Worm (Caenorhabditis elegans): ENCODE measurements around the gene C15H9.3.

The C15H9.3 gene

ce11 chrX:6115502-6115901 is at the start of gene C15H9.3:
TSS of gene C15H9.3 (plus strand) at chrX:6115802.
- no peak for TF ChIP-seq mdl-1 (tag; optimal IDR thresholded peaks at IDR 0.05)
- no peak for TF ChIP-seq lin-15B (tag; optimal IDR thresholded peaks at IDR 0.05)
- TF ChIP-seq jun-1 (tag; optimal IDR thresholded peaks at IDR 0.05), result no peak
- TF ChIP-seq elt-1 (tag; optimal IDR thresholded peaks at IDR 0.05), result no peak
- no peak for TF ChIP-seq pqm-1 (tag; optimal IDR thresholded peaks at IDR 0.05)
- TF ChIP-seq mml-1 (tag; optimal IDR thresholded peaks at IDR 0.05), result no peak
- no peak for TF ChIP-seq ceh-9 (tag; optimal IDR thresholded peaks at IDR 0.05)
- TF ChIP-seq nhr-23 (tag; optimal IDR thresholded peaks at IDR 0.05), result no peak
- no peak for TF ChIP-seq egl-27 (tag; optimal IDR thresholded peaks at IDR 0.05)
- no peak for TF ChIP-seq nhr-43 (tag; optimal IDR thresholded peaks at IDR 0.05; ENCODE audit: poor library complexity, severe bottlenecking)
- TF ChIP-seq lin-39 (tag; optimal IDR thresholded peaks at IDR 0.05), result no peak

DNA sequence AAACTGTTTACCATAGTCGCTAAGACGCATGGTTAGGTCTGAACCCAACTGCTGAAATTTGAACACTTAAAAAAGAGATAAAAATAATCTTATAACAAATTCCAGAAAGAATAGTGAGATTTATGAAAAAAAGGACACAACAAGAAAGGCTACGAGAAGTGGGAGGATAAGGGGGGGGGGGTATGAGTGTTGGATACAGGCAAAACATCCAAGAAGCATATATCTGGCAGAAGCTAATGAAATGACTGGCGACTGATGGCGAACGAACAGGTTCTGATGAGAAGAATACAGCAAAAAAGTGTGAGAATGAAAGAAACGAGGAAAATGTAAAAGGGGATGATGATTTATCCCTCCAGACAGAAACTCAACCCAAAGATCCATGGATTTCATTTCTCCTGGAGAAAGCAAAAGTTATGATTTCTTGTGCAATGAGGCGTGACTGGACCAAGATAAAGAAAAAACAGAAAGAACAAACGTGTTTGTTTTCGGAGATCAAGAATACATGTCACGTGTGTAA is 49.6 kb upstream of the C15H9.3 start, which contains the start of gene ptr-4:
TSS of gene ptr-4 (minus strand) at position 51 of the 517 bp plus-strand sequence.
- TF ChIP-seq nhr-25 (tag; optimal IDR thresholded peaks at IDR 0.05) (peak; percentile 13), nhr-237 (tag; optimal IDR thresholded peaks at IDR 0.05) (no peak), unc-62 (GFP tag; optimal IDR thresholded peaks at IDR 0.05) (no peak), nhr-43 (tag; optimal IDR thresholded peaks at IDR 0.05; ENCODE audit: poor library complexity, severe bottlenecking) (no peak), pqm-1 (tag; optimal IDR thresholded peaks at IDR 0.05) (no peak)

ce11 chrX:6066618-6067017 is 49.0 kb upstream of the C15H9.3 start:
- no peak for TF ChIP-seq egl-5 (tag; optimal IDR thresholded peaks at IDR 0.05)
- no peak for TF ChIP-seq ceh-16 (tag; optimal IDR thresholded peaks at IDR 0.05)
- no peak for TF ChIP-seq jun-1 (tag; optimal IDR thresholded peaks at IDR 0.05)
- TF ChIP-seq nhr-23 (tag; optimal IDR thresholded peaks at IDR 0.05), result peak; percentile 79
- no peak for TF ChIP-seq elt-2 (tag; optimal IDR thresholded peaks at IDR 0.05)
- no peak for TF ChIP-seq aly-2 (tag; optimal IDR thresholded peaks at IDR 0.05)

ce11 chrX:6075209-6075608 is 40.4 kb upstream of the C15H9.3 start, which contains the start of gene lgc-58:
TSS of gene lgc-58 (plus strand) at chrX:6075509.
- TF ChIP-seq daf-12 (tag; optimal IDR thresholded peaks at IDR 0.05) (no peak), zag-1 (tag; optimal IDR thresholded peaks at IDR 0.05) (no peak), nhr-25 (tag; optimal IDR thresholded peaks at IDR 0.05) (no peak), snpc-4 (tag; optimal IDR thresholded peaks at IDR 0.05) (no peak), eor-1 (tag; optimal IDR thresholded peaks at IDR 0.05) (no peak), lin-39 (tag; optimal IDR thresholded peaks at IDR 0.05) (no peak), nhr-12 (tag; optimal IDR thresholded peaks at IDR 0.05) (no peak), nhr-67 (tag; optimal IDR thresholded peaks at IDR 0.05) (no peak), ceh-28 (tag; optimal IDR thresholded peaks at IDR 0.05) (no peak), nhr-43 (tag; optimal IDR thresholded peaks at IDR 0.05; ENCODE audit: poor library complexity, severe bottlenecking) (no peak), ceh-9 (tag; optimal IDR thresholded peaks at IDR 0.05) (no peak), jun-1 (tag; optimal IDR thresholded peaks at IDR 0.05) (no peak), ZK546.5 (tag; optimal IDR thresholded peaks at IDR 0.05) (no peak), nhr-237 (tag; optimal IDR thresholded peaks at IDR 0.05) (no peak), R02D3.7 (tag; optimal IDR thresholded peaks at IDR 0.05) (no peak), elt-3 (tag; optimal IDR thresholded peaks at IDR 0.05) (no peak), nhr-11 (tag; optimal IDR thresholded peaks at IDR 0.05) (no peak), hmg-11 (tag; optimal IDR thresholded peaks at IDR 0.05) (no peak), egl-27 (tag; optimal IDR thresholded peaks at IDR 0.05) (no peak)

DNA sequence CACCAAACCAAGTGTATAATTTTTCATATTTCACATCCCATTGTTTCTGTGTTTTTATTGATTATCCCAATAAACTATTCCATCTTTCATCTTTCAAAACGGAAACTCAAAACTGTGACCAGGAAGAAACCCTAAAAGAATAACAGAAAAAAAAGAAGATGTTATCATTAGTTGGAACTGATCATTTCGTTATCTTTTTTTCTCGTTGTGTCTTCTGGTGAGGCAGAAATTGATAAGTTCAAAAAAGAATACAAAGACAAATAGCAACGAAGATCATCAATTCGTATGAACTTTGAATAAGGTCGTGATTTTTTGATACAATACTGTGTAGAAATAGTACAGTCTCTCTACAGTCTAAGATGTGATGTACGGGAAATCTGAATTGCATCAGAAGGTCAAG is 33.8 kb upstream of the C15H9.3 start:
- TF ChIP-seq nhr-12 (tag; optimal IDR thresholded peaks at IDR 0.05), result no peak
- no peak for TF ChIP-seq nfya-1 (tag; optimal IDR thresholded peaks at IDR 0.05; ENCODE audit: insufficient read depth)
- peak in 1 of 3 experiments; percentile 7 for TF ChIP-seq elt-3 (tag; optimal IDR thresholded peaks at IDR 0.05)
- no peak for TF ChIP-seq mml-1 (tag; optimal IDR thresholded peaks at IDR 0.05)
- TF ChIP-seq nhr-23 (tag; optimal IDR thresholded peaks at IDR 0.05), result peak; percentile 47
- peak; percentile 34 for TF ChIP-seq elt-2 (tag; optimal IDR thresholded peaks at IDR 0.05)
- TF ChIP-seq ceh-28 (tag; optimal IDR thresholded peaks at IDR 0.05), result peak; percentile 14
- no peak for TF ChIP-seq nhr-237 (tag; optimal IDR thresholded peaks at IDR 0.05)
- TF ChIP-seq sea-2 (GFP tag; optimal IDR thresholded peaks at IDR 0.05), result no peak
